Fruit fly (Drosophila melanogaster) whole organism, prepupa: Measurements from ENCODE around the gene Septin1.

ENCODE experiments used
- CG11294 ChIP-seq: fragments of 200-800 bp; sonication (Bioruptor generic); IDR thresholded peaks from 2 replicates; pipeline ENCODE4 v1.3.6; 2022; ENCODE audit warnings: missing biosample characterization, missing genetic modification characterization
- CG11762 ChIP-seq: fragments of 200-800 bp; sonication (Bioruptor generic); optimal IDR thresholded peaks from 3 replicates; lab custom pipeline; 2016; ENCODE audit warnings: missing biosample characterization, missing genetic modification characterization; ENCODE audit not compliant: insufficient read depth
- CG15336 ChIP-seq: fragments of 200-800 bp; sonication (Bioruptor generic); IDR thresholded peaks from 2 replicates; pipeline ENCODE4 v1.3.6; 2022; ENCODE audit warnings: missing biosample characterization, missing genetic modification characterization
- CG1621 ChIP-seq: fragments of 200-800 bp; sonication (Bioruptor generic); optimal IDR thresholded peaks from 3 replicates; lab custom pipeline; 2018; ENCODE audit warnings: missing biosample characterization, mild to moderate bottlenecking, missing genetic modification characterization
- CG16779 ChIP-seq: fragments of 200-800 bp; sonication (Bioruptor generic); optimal IDR thresholded peaks from 3 replicates; lab custom pipeline; 2017; ENCODE audit warnings: missing biosample characterization, mild to moderate bottlenecking, missing genetic modification characterization
- CG3919 ChIP-seq: fragments of 200-800 bp; sonication (Bioruptor generic); optimal IDR thresholded peaks from 3 replicates; lab custom pipeline; 2016; ENCODE audit warnings: missing biosample characterization, missing genetic modification characterization
- CG4318 ChIP-seq: fragments of 200-800 bp; sonication (Bioruptor generic); optimal IDR thresholded peaks from 3 replicates; lab custom pipeline; 2017; ENCODE audit warnings: missing biosample characterization, mild to moderate bottlenecking, missing genetic modification characterization
- CG6163 ChIP-seq: fragments of 200-800 bp; sonication (Bioruptor generic); IDR thresholded peaks from 3 replicates; pipeline ENCODE4 v1.3.6; 2022; ENCODE audit warnings: missing biosample characterization, missing genetic modification characterization
- CG6276 ChIP-seq: fragments of 200-800 bp; sonication (Bioruptor generic); optimal IDR thresholded peaks from 2 replicates; lab custom pipeline; 2017; ENCODE audit warnings: missing biosample characterization, mild to moderate bottlenecking, missing genetic modification characterization
- CG6854 ChIP-seq: fragments of 200-800 bp; sonication (Bioruptor generic); optimal IDR thresholded peaks from 2 replicates; lab custom pipeline; 2017; ENCODE audit warnings: missing biosample characterization, mild to moderate bottlenecking, missing genetic modification characterization
- CG7368 ChIP-seq: fragments of 200-800 bp; sonication (Bioruptor generic); optimal IDR thresholded peaks from 3 replicates; lab custom pipeline; 2016; ENCODE audit warnings: missing biosample characterization, missing genetic modification characterization
- CG8119 ChIP-seq: fragments of 200-800 bp; sonication (Bioruptor generic); IDR thresholded peaks from 3 replicates; pipeline ENCODE4 v1.3.6; 2022; ENCODE audit warnings: missing biosample characterization, missing genetic modification characterization
- CG8632 ChIP-seq: fragments of 200-800 bp; sonication (Bioruptor generic); optimal IDR thresholded peaks from 3 replicates; lab custom pipeline; 2016; ENCODE audit warnings: missing biosample characterization, missing genetic modification characterization
- CG9139 ChIP-seq: fragments of 200-800 bp; sonication (Bioruptor generic); optimal IDR thresholded peaks from 3 replicates; lab custom pipeline; 2017; ENCODE audit warnings: missing biosample characterization, mild to moderate bottlenecking, missing genetic modification characterization
- Eip75B ChIP-seq: fragments of 200-800 bp; sonication (Bioruptor generic); optimal IDR thresholded peaks from 3 replicates; lab custom pipeline; 2016; ENCODE audit warnings: missing biosample characterization, missing genetic modification characterization
- Eip78C ChIP-seq: fragments of 200-800 bp; sonication (Bioruptor generic); peaks from one replicate; lab custom pipeline; 2016; ENCODE audit warnings: missing biosample characterization, missing genetic modification characterization
- Ets21C ChIP-seq: fragments of 200-800 bp; sonication (Bioruptor generic); optimal IDR thresholded peaks from 3 replicates; lab custom pipeline; 2016; ENCODE audit warnings: missing biosample characterization, missing genetic modification characterization
- Ets96B ChIP-seq: fragments of 200-800 bp; optimal IDR thresholded peaks from 2 replicates; lab custom pipeline; 2019; ENCODE audit warnings: missing biosample characterization, mild to moderate bottlenecking, missing genetic modification characterization, moderate library complexity
- Gug ChIP-seq: fragments of 200-800 bp; sonication (Bioruptor generic); IDR thresholded peaks from 2 replicates; pipeline ENCODE4 v1.3.6; 2022; ENCODE audit warnings: missing biosample characterization, missing genetic modification characterization
- Hr39 ChIP-seq: fragments of 200-800 bp; sonication (Bioruptor generic); optimal IDR thresholded peaks from 2 replicates; lab custom pipeline; 2016; ENCODE audit warnings: missing biosample characterization, missing genetic modification characterization
- Hr4 ChIP-seq: fragments of 200-800 bp; sonication (Bioruptor generic); optimal IDR thresholded peaks from 3 replicates; lab custom pipeline; 2016; ENCODE audit warnings: missing biosample characterization, missing genetic modification characterization
- Smox ChIP-seq: fragments of 200-800 bp; sonication (Bioruptor generic); optimal IDR thresholded peaks from 3 replicates; lab custom pipeline; 2016; ENCODE audit warnings: missing biosample characterization, missing genetic modification characterization
- Sox102F ChIP-seq: fragments of 200-800 bp; sonication (Bioruptor generic); optimal IDR thresholded peaks from 2 replicates; lab custom pipeline; 2016; ENCODE audit warnings: missing biosample characterization, mild to moderate bottlenecking, missing genetic modification characterization
- Sox14 ChIP-seq: fragments of 200-800 bp; sonication (Bioruptor generic); optimal IDR thresholded peaks from 3 replicates; lab custom pipeline; 2016; ENCODE audit warnings: missing biosample characterization, missing genetic modification characterization
- achi ChIP-seq: fragments of 200-800 bp; sonication (Bioruptor generic); optimal IDR thresholded peaks from 3 replicates; lab custom pipeline; 2016; ENCODE audit warnings: missing biosample characterization, missing genetic modification characterization
- acj6 ChIP-seq: fragments of 200-800 bp; sonication (Bioruptor generic); optimal IDR thresholded peaks from 3 replicates; lab custom pipeline; 2016; ENCODE audit warnings: missing biosample characterization, missing genetic modification characterization
- dac ChIP-seq: fragments of 200-800 bp; sonication (Bioruptor generic); optimal IDR thresholded peaks from 2 replicates; lab custom pipeline; 2017; ENCODE audit warnings: missing biosample characterization, mild to moderate bottlenecking, missing genetic modification characterization
- dsx ChIP-seq: fragments of 200-800 bp; optimal IDR thresholded peaks from 3 replicates; lab custom pipeline; 2019; ENCODE audit warnings: missing biosample characterization, mild to moderate bottlenecking, missing genetic modification characterization, moderate library complexity; ENCODE audit not compliant: poor library complexity, severe bottlenecking
- eg ChIP-seq: fragments of 200-800 bp; sonication (Bioruptor generic); IDR thresholded peaks from 3 replicates; pipeline ENCODE4 v1.3.6; 2022; ENCODE audit warnings: missing biosample characterization, missing genetic modification characterization
- esn ChIP-seq: fragments of 200-800 bp; sonication (Bioruptor generic); optimal IDR thresholded peaks from 2 replicates; lab custom pipeline; 2016; ENCODE audit warnings: missing biosample characterization, mild to moderate bottlenecking, missing genetic modification characterization, moderate library complexity
- fkh ChIP-seq: fragments of 200-800 bp; sonication (Bioruptor generic); optimal IDR thresholded peaks from 3 replicates; lab custom pipeline; 2017; ENCODE audit warnings: missing biosample characterization, mild to moderate bottlenecking, missing genetic modification characterization, moderate library complexity
- net ChIP-seq: fragments of 200-800 bp; sonication (Bioruptor generic); optimal IDR thresholded peaks from 3 replicates; lab custom pipeline; 2016; ENCODE audit warnings: missing biosample characterization, missing genetic modification characterization
- pdm3 ChIP-seq: fragments of 200-800 bp; sonication (Bioruptor generic); optimal IDR thresholded peaks from 3 replicates; lab custom pipeline; 2016; ENCODE audit warnings: missing biosample characterization, missing genetic modification characterization
- salr ChIP-seq, 2 experiments: fragments of 200-800 bp; sonication (Bioruptor generic); optimal IDR thresholded peaks; 3 replicates each; lab custom pipeline; 2016 to 2018; ENCODE audit warnings: missing biosample characterization in 2 of 2, missing genetic modification characterization in 2 of 2, mild to moderate bottlenecking in 1 of 2
- spab ChIP-seq: fragments of 200-800 bp; sonication (Bioruptor generic); optimal IDR thresholded peaks from 2 replicates; lab custom pipeline; 2017; ENCODE audit warnings: missing biosample characterization, mild to moderate bottlenecking, missing genetic modification characterization, missing genetic modification reagents
- svp ChIP-seq: fragments of 200-800 bp; sonication (Bioruptor generic); peaks from one replicate; lab custom pipeline; 2016; ENCODE audit warnings: missing biosample characterization, missing genetic modification characterization
- vri ChIP-seq: fragments of 200-800 bp; sonication (Bioruptor generic); optimal IDR thresholded peaks from 3 replicates; lab custom pipeline; 2016; ENCODE audit warnings: missing biosample characterization, mild to moderate bottlenecking, missing genetic modification characterization

Gene Septin1

dm6 chrX:21367363-21368072 lies 9.4 kb downstream of the Septin1 start (continued):
- TF ChIP-seq CG6163 (GFP tag; lab: Robert Waterston, UW) = peak; percentile 97
- TF ChIP-seq Hr4 (GFP tag; lab: Kevin White, UChicago) = peak; percentile 99
- peak; percentile 97 for TF ChIP-seq Ets96B (tag; lab: Kevin White, UChicago)
- TF ChIP-seq Smox (GFP tag; lab: Kevin White, UChicago) = peak; percentile 98
- TF ChIP-seq Ets21C = peak; percentile 97
- TF ChIP-seq CG8632 (GFP tag; lab: Kevin White, UChicago) = peak; percentile 99
- TF ChIP-seq acj6 (GFP tag; lab: Kevin White, UChicago) = peak; percentile 99
- peak; percentile 98 for TF ChIP-seq CG3919 (GFP tag; lab: Kevin White, UChicago)
- TF ChIP-seq eg (GFP tag; lab: Robert Waterston, UW) = peak; percentile 97
- TF ChIP-seq svp (GFP tag; lab: Kevin White, UChicago) = peak; percentile 99
- peak; percentile 99 for TF ChIP-seq CG4318 (GFP tag; lab: Kevin White, UChicago)
- peak; percentile 100 for TF ChIP-seq Eip78C
- peak; percentile 99 for TF ChIP-seq dac (GFP tag; lab: Kevin White, UChicago)
- TF ChIP-seq salr (GFP tag; optimal IDR thresholded peaks at IDR 0.05; lab: Kevin White, UChicago) = peak; percentile 96 to 98
- peak; percentile 97 for TF ChIP-seq vri (GFP tag; lab: Kevin White, UChicago)
- peak; percentile 97 for TF ChIP-seq CG7368

- TF ChIP-seq Hr39 (GFP tag; lab: Kevin White, UChicago) = peak; percentile 44
- no peak for TF ChIP-seq esn
- peak; percentile 64 for TF ChIP-seq vri (GFP tag; lab: Kevin White, UChicago)
- TF ChIP-seq CG16779 = peak; percentile 45
- TF ChIP-seq CG9139 = peak; percentile 42
- TF ChIP-seq Eip78C = peak; percentile 74
- peak; percentile 32; the same call in 1 of the 2 replicates for TF ChIP-seq Gug (GFP tag; lab: Robert Waterston, UW)
- TF ChIP-seq CG6163 (GFP tag; lab: Robert Waterston, UW) = peak; percentile 69; the same call in 2 of the 3 replicates
- TF ChIP-seq fkh (GFP tag; lab: Kevin White, UChicago) = peak; percentile 50
- peak; percentile 16 for TF ChIP-seq achi (GFP tag; lab: Kevin White, UChicago)
- TF ChIP-seq svp (GFP tag; lab: Kevin White, UChicago) = peak; percentile 78
- no peak for TF ChIP-seq pdm3 (GFP tag; lab: Kevin White, UChicago)
- no peak for TF ChIP-seq CG1621 (tag; lab: Kevin White, UChicago)
- peak; percentile 57; the same call in 2 of the 3 replicates for TF ChIP-seq CG8119 (GFP tag; lab: Robert Waterston, UW)
- peak; percentile 12 for TF ChIP-seq dsx (GFP tag; lab: Kevin White, UChicago)
- TF ChIP-seq CG6854 (GFP tag; lab: Kevin White, UChicago) = no peak
- no peak for TF ChIP-seq CG3919 (GFP tag; lab: Kevin White, UChicago)
- TF ChIP-seq CG15336 (GFP tag; lab: Robert Waterston, UW) = peak; percentile 51
- no peak for TF ChIP-seq Sox102F
- peak; percentile 77 for TF ChIP-seq Eip75B
- peak; percentile 65 for TF ChIP-seq eg (GFP tag; lab: Robert Waterston, UW)
- no peak for TF ChIP-seq Ets96B (tag; lab: Kevin White, UChicago)
- TF ChIP-seq net = peak; percentile 17
- TF ChIP-seq CG11762 (GFP tag; lab: Kevin White, UChicago) = no peak
- peak; percentile 17 for TF ChIP-seq spab
- TF ChIP-seq CG6276 (GFP tag; lab: Kevin White, UChicago) = peak; percentile 58
- no peak for TF ChIP-seq CG11294 (GFP tag; lab: Robert Waterston, UW)
- TF ChIP-seq Sox14 (GFP tag; lab: Kevin White, UChicago) = peak; percentile 88
- TF ChIP-seq, all 60 proteins: peak for 19
These were observed 10.4 kb downstream of the Septin1 start for dm6 chrX:21368410-21368918.
